Worm (Caenorhabditis elegans): ENCODE results near the gene B0563.5.
A peak's percentile ranks its signal among the peaks of the same experiment; 100 is the strongest.

B0563.5 gene

ce11 chrX:9105075-9105474 lies 40.9 kb upstream of the B0563.5 start:
- no peak for TF ChIP-seq pat-9 (tag; optimal IDR thresholded peaks at IDR 0.05)
- no peak for TF ChIP-seq fax-1 (tag; optimal IDR thresholded peaks at IDR 0.05)
- peak; percentile 74 for TF ChIP-seq elt-2 (tag; optimal IDR thresholded peaks at IDR 0.05)

DNA sequence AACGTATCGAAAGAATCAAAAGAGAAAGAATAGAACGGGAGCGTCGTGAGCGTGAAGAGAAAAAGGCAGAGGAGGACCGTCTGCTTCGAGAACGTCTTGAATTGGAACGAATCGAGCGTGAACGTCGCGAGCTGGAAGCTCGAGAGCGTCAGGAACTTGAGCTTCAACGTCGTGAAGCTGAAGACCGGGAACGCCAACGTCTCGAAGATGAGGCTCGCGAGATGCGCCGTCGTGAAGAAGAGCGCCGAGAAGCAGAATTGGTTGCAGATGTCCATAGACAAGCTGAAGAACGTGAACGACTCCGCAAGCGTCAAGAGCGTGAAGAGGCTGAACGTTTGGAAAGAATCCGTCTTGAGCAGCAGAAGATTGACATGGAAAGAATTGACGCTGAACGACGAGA lies 40.1 kb upstream of the B0563.5 start:
- TF ChIP-seq dmd-4 (tag; optimal IDR thresholded peaks at IDR 0.05; ENCODE audit: borderline replicate concordance) (no peak), pag-3 (tag; optimal IDR thresholded peaks at IDR 0.05; ENCODE audit: borderline replicate concordance) (no peak), hlh-13 (GFP tag; optimal IDR thresholded peaks at IDR 0.05) (no peak), lin-11 (tag; optimal IDR thresholded peaks at IDR 0.05) (no peak), unc-55 (GFP tag; optimal IDR thresholded peaks at IDR 0.05) (no peak), nfya-1 (tag; optimal IDR thresholded peaks at IDR 0.05) (no peak), ref-2 (tag; optimal IDR thresholded peaks at IDR 0.05) (no peak), gmeb-2 (tag; optimal IDR thresholded peaks at IDR 0.05) (no peak), unc-42 (tag; optimal IDR thresholded peaks at IDR 0.05) (no peak), sdc-2 (tag; optimal IDR thresholded peaks at IDR 0.05) (no peak), ahr-1 (tag; optimal IDR thresholded peaks at IDR 0.05) (no peak)

DNA sequence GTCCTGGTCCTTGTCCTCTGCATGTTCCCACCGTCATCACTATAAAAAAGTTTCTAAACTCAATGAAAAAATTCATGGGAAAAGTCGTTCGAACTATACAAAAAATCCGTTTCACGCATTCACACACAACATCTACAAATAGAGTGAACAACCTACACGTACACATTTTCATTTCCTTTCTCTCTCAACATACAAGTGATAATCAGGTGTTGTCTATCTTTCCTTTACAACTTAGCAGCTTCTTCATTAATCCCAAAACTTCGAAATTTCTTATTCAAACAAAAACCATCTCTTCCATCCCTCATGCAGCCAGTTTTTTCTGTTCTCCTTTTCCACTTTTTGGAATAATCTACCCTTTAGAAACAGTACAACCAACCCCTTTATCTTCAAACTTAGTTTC lies 38.1 kb upstream of the B0563.5 start:
- TF ChIP-seq T23F11.4 (GFP tag; optimal IDR thresholded peaks at IDR 0.05) = no peak
- no peak for TF ChIP-seq ceh-48 (tag; optimal IDR thresholded peaks at IDR 0.05)
- TF ChIP-seq ceh-2 (tag; optimal IDR thresholded peaks at IDR 0.05) = no peak
- TF ChIP-seq ceh-31 (tag; optimal IDR thresholded peaks at IDR 0.05) = no peak
- TF ChIP-seq nhr-232 (tag; optimal IDR thresholded peaks at IDR 0.05) = no peak
- no peak for TF ChIP-seq ttx-3 (tag; optimal IDR thresholded peaks at IDR 0.05)
- TF ChIP-seq che-1 (tag; optimal IDR thresholded peaks at IDR 0.05) = no peak
- TF ChIP-seq ceh-18 (tag; optimal IDR thresholded peaks at IDR 0.05) = no peak
- TF ChIP-seq lim-6 (tag; optimal IDR thresholded peaks at IDR 0.05) = no peak
- no peak for TF ChIP-seq ceh-45 (GFP tag; IDR thresholded peaks at IDR 0.05)

DNA sequence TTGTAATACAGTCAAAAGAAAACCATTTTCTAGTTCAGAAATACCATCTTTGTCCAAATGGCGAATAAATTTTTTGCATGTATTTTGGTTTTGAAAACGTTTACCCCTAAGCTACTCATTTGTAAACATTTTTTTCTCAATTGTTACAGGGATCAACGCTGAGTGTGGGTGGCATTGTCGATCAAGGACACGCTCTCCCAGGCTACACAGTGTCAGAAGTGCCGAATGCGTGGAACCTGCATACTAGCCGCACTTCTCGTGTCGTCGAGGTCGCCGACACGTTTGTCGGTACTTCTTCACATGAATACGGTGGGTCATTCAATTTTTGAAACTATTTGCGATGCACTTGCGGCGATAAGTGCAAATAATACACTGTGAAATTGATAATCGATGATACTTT lies 34.4 kb upstream of the B0563.5 start:
- TF ChIP-seq hlh-30 (tag; optimal IDR thresholded peaks at IDR 0.05; ENCODE audit: insufficient read depth) (no peak), dmd-4 (tag; optimal IDR thresholded peaks at IDR 0.05; ENCODE audit: borderline replicate concordance) (no peak), K09A11.1 (tag; optimal IDR thresholded peaks at IDR 0.05; ENCODE audit: insufficient read depth) (no peak), C38D4.7 (GFP tag; optimal IDR thresholded peaks at IDR 0.05) (no peak), tbx-7 (tag; optimal IDR thresholded peaks at IDR 0.05) (no peak), unc-55 (GFP tag; optimal IDR thresholded peaks at IDR 0.05) (no peak), ceh-19 (GFP tag; optimal IDR thresholded peaks at IDR 0.05) (no peak), ceh-2 (tag; optimal IDR thresholded peaks at IDR 0.05) (no peak)

DNA sequence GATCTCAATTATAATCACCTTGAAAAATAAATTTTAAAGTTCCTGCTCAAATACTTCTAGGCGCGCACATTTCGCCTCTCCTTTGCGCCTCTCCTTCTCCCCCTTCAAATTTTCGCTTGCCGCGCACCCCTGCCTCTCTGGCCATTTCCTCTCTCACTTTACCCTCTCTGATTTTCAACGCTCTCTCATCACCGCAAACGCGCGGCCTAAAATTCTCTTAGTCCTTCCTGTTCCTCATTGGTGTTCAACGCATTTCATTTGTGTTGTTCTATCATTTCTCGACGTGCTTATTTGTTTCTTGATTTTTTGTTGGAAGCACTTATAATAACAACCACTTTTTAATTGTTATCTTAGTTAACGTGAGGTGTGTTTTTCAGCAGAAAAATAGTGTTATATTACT lies 32.1 kb upstream of the B0563.5 start, which contains the start of gene C25A11.2:
Gene C25A11.2 (plus strand): TSS at position 238 of the 400 bp plus-strand sequence.
- TF ChIP-seq hlh-8 (tag; optimal IDR thresholded peaks at IDR 0.05) = peak; percentile 17
- TF ChIP-seq nhr-232 (tag; optimal IDR thresholded peaks at IDR 0.05) = no peak
- no peak for TF ChIP-seq ceh-14 (tag; optimal IDR thresholded peaks at IDR 0.05)
- TF ChIP-seq ceh-6 (GFP tag; optimal IDR thresholded peaks at IDR 0.05) = no peak
- TF ChIP-seq ceh-30 (tag; optimal IDR thresholded peaks at IDR 0.05) = no peak
- no peak for TF ChIP-seq unc-3 (GFP tag; conservative IDR thresholded peaks at IDR 0.05)
- no peak for TF ChIP-seq unc-3 (tag; optimal IDR thresholded peaks at IDR 0.05)
- TF ChIP-seq lin-11 (tag; optimal IDR thresholded peaks at IDR 0.05) = no peak
- no peak for TF ChIP-seq fax-1 (tag; optimal IDR thresholded peaks at IDR 0.05)
- TF ChIP-seq tbx-7 (tag; optimal IDR thresholded peaks at IDR 0.05) = peak; percentile 20
- peak; percentile 32 for TF ChIP-seq fkh-6 (tag; optimal IDR thresholded peaks at IDR 0.05)
- TF ChIP-seq ahr-1 (tag; optimal IDR thresholded peaks at IDR 0.05) = no peak
- TF ChIP-seq ttx-3 (tag; optimal IDR thresholded peaks at IDR 0.05) = no peak
- TF ChIP-seq hlh-13 (GFP tag; optimal IDR thresholded peaks at IDR 0.05) = no peak
- no peak for TF ChIP-seq odd-2 (tag; optimal IDR thresholded peaks at IDR 0.05)
- TF ChIP-seq sox-4 (tag; optimal IDR thresholded peaks at IDR 0.05) = no peak
- no peak for TF ChIP-seq dmd-4 (tag; optimal IDR thresholded peaks at IDR 0.05; ENCODE audit: borderline replicate concordance)
- no peak for TF ChIP-seq ceh-9 (tag; optimal IDR thresholded peaks at IDR 0.05)
- TF ChIP-seq ceh-22 (tag; optimal IDR thresholded peaks at IDR 0.05) = no peak
- peak; percentile 84 for TF ChIP-seq sdc-2 (tag; optimal IDR thresholded peaks at IDR 0.05)
- TF ChIP-seq lim-6 (tag; optimal IDR thresholded peaks at IDR 0.05) = no peak
- TF ChIP-seq C08G9.2 (tag; optimal IDR thresholded peaks at IDR 0.05) = peak; percentile 74
- no peak for TF ChIP-seq Y22D7AL.16 (tag; optimal IDR thresholded peaks at IDR 0.05)
- no peak for TF ChIP-seq hlh-30 (tag; optimal IDR thresholded peaks at IDR 0.05; ENCODE audit: insufficient read depth)
- peak; percentile 68 for TF ChIP-seq ets-4 (tag; optimal IDR thresholded peaks at IDR 0.05)
- TF ChIP-seq pha-4 (tag; optimal IDR thresholded peaks at IDR 0.05) = no peak
- TF ChIP-seq F13H6.1 (tag; optimal IDR thresholded peaks at IDR 0.05) = no peak
